Worm (Caenorhabditis elegans) whole organism, L1 larva: ENCODE measurements around the gene C31E10.5.

ENCODE experiments used
- C04F5.9 ChIP-seq: sonication (generic microtip); optimal IDR thresholded peaks from 2 replicates; lab custom pipeline; 2016; ENCODE audit warnings: missing genetic modification characterization, missing compliant biosample characterization
- C16A3.4 ChIP-seq: fragments of 150-350 bp; optimal IDR thresholded peaks from 2 replicates; lab custom pipeline; 2014; ENCODE audit warnings: missing biosample characterization, missing genetic modification characterization
- F16B12.6 ChIP-seq: fragments of 150-350 bp; optimal IDR thresholded peaks from 2 replicates; lab custom pipeline; 2014; ENCODE audit warnings: missing biosample characterization, missing genetic modification characterization
- Y116A8C.19 ChIP-seq: sonication (generic microtip); optimal IDR thresholded peaks from 2 replicates; lab custom pipeline; 2016; ENCODE audit warnings: missing compliant biosample characterization, missing genetic modification characterization, borderline replicate concordance
- aha-1 ChIP-seq: fragments of 150-350 bp; optimal IDR thresholded peaks from 2 replicates; lab custom pipeline; 2014; ENCODE audit warnings: missing biosample characterization, missing genetic modification characterization
- aly-2 ChIP-seq: fragments of 150-350 bp; optimal IDR thresholded peaks from 2 replicates; lab custom pipeline; 2014; ENCODE audit warnings: missing biosample characterization, missing genetic modification characterization
- blmp-1 ChIP-seq: fragments of 150-350 bp; optimal IDR thresholded peaks from 2 replicates; lab custom pipeline; 2014; ENCODE audit warnings: missing biosample characterization, missing genetic modification characterization
- ceh-90 ChIP-seq: sonication (generic microtip); optimal IDR thresholded peaks from 2 replicates; lab custom pipeline; 2016; ENCODE audit warnings: missing genetic modification characterization, missing compliant biosample characterization
- ces-1 ChIP-seq: fragments of 150-350 bp; optimal IDR thresholded peaks from 2 replicates; lab custom pipeline; 2014; ENCODE audit warnings: missing biosample characterization, missing genetic modification reagents, missing genetic modification characterization
- dsc-1 ChIP-seq: sonication (generic microtip); optimal IDR thresholded peaks from 2 replicates; lab custom pipeline; 2016; ENCODE audit warnings: mild to moderate bottlenecking, missing genetic modification characterization, missing compliant biosample characterization
- efl-1 ChIP-seq, 4 experiments: fragments of 150-350 bp; optimal IDR thresholded peaks in 3 of 4; peaks in 1 of 4; 1 replicate in 1 of 4; 2 replicates in 3 of 4; lab custom pipeline; 2014; ENCODE audit warnings: missing biosample characterization in 2 of 4, missing genetic modification characterization in 2 of 4, missing genetic modification reagents in 2 of 4
- egl-13 ChIP-seq: sonication (generic microtip); optimal IDR thresholded peaks from 2 replicates; lab custom pipeline; 2016; ENCODE audit warnings: missing genotype, missing genetic modification reagents, missing genetic modification characterization, missing compliant biosample characterization
- elt-2 ChIP-seq: sonication (generic microtip); optimal IDR thresholded peaks from 2 replicates; lab custom pipeline; 2016; ENCODE audit warnings: missing genetic modification characterization, mild to moderate bottlenecking, inconsistent platforms, missing compliant biosample characterization, missing genetic modification reagents
- elt-3 ChIP-seq, 6 experiments: fragments of 150-350 bp in 1 of 6; sonication (generic microtip); optimal IDR thresholded peaks; 2 replicates each; lab custom pipeline; 2017 to 2018; ENCODE audit warnings: missing biosample characterization in 6 of 6, missing genetic modification characterization in 6 of 6, inconsistent platforms in 1 of 6
- fkh-4 ChIP-seq: sonication (generic microtip); optimal IDR thresholded peaks from 2 replicates; lab custom pipeline; 2016; ENCODE audit warnings: missing compliant biosample characterization, missing genetic modification characterization, borderline replicate concordance
- fkh-8 ChIP-seq: sonication (generic microtip); optimal IDR thresholded peaks from 2 replicates; lab custom pipeline; 2016; ENCODE audit warnings: mild to moderate bottlenecking, missing genetic modification characterization, missing compliant biosample characterization
- fos-1 ChIP-seq: fragments of 150-350 bp; optimal IDR thresholded peaks from 2 replicates; lab custom pipeline; 2014; ENCODE audit warnings: missing biosample characterization, missing genetic modification characterization
- grh-1 ChIP-seq: fragments of 200-800 bp; sonication (Bioruptor generic); IDR thresholded peaks from 2 replicates; pipeline ENCODE4 v1.3.6; 2022; ENCODE audit warnings: missing genetic modification reagents, missing genetic modification characterization, missing compliant biosample characterization
- hlh-4 ChIP-seq: sonication (generic microtip); optimal IDR thresholded peaks from 2 replicates; lab custom pipeline; 2016; ENCODE audit warnings: mild to moderate bottlenecking, missing genetic modification characterization, missing compliant biosample characterization
- irx-1 ChIP-seq: sonication (generic microtip); optimal IDR thresholded peaks from 2 replicates; lab custom pipeline; 2016; ENCODE audit warnings: missing genetic modification characterization, missing compliant biosample characterization
- lsy-2 ChIP-seq, 2 experiments: fragments of 150-350 bp; optimal IDR thresholded peaks; 2 replicates each; lab custom pipeline; 2014; ENCODE audit warnings: missing biosample characterization in 2 of 2, missing genetic modification characterization in 2 of 2
- mab-9 ChIP-seq: fragments of 200-800 bp; sonication (Bioruptor generic); IDR thresholded peaks from 2 replicates; pipeline ENCODE4 v1.3.6; 2022; ENCODE audit warnings: missing genetic modification reagents, missing genetic modification characterization, missing compliant biosample characterization
- mdl-1 ChIP-seq, 2 experiments: fragments of 150-350 bp; optimal IDR thresholded peaks; 2 replicates each; lab custom pipeline; 2014 to 2017; ENCODE audit warnings: missing biosample characterization in 2 of 2, missing genetic modification characterization in 2 of 2, inconsistent platforms in 1 of 2
- mep-1 ChIP-seq: fragments of 150-350 bp; optimal IDR thresholded peaks from 2 replicates; lab custom pipeline; 2014; ENCODE audit warnings: missing biosample characterization, missing genetic modification characterization
- nhr-12 ChIP-seq: sonication (generic microtip); optimal IDR thresholded peaks from 2 replicates; lab custom pipeline; 2017; ENCODE audit warnings: missing biosample characterization, missing genetic modification characterization
- nhr-20 ChIP-seq: sonication (generic microtip); optimal IDR thresholded peaks from 2 replicates; lab custom pipeline; 2016; ENCODE audit warnings: mild to moderate bottlenecking, missing genetic modification characterization, missing compliant biosample characterization
- nhr-237 ChIP-seq: fragments of 150-350 bp; optimal IDR thresholded peaks from 2 replicates; lab custom pipeline; 2014; ENCODE audit warnings: missing biosample characterization, missing genetic modification characterization
- nhr-71 ChIP-seq: sonication (generic microtip); optimal IDR thresholded peaks from 2 replicates; lab custom pipeline; 2016; ENCODE audit warnings: mild to moderate bottlenecking, missing genetic modification characterization, moderate library complexity, missing compliant biosample characterization
- nhr-77 ChIP-seq: fragments of 150-350 bp; optimal IDR thresholded peaks from 2 replicates; lab custom pipeline; 2014; ENCODE audit warnings: missing biosample characterization, missing genetic modification characterization
- nhr-85 ChIP-seq: sonication (generic microtip); peaks from one replicate; lab custom pipeline; 2016; ENCODE audit warnings: missing genetic modification characterization, inconsistent platforms, missing compliant biosample characterization
- pax-3 ChIP-seq: fragments of 200-800 bp; sonication (Bioruptor generic); optimal IDR thresholded peaks from 2 replicates; lab custom pipeline; 2018; ENCODE audit warnings: mild to moderate bottlenecking, missing genetic modification characterization, moderate library complexity, missing compliant biosample characterization
- skn-1 ChIP-seq: fragments of 150-350 bp; optimal IDR thresholded peaks from 2 replicates; lab custom pipeline; 2014; ENCODE audit warnings: missing biosample characterization, missing genetic modification characterization
- snu-23 ChIP-seq: sonication (generic microtip); optimal IDR thresholded peaks from 2 replicates; lab custom pipeline; 2016; ENCODE audit warnings: missing genetic modification characterization, missing compliant biosample characterization
- sup-37 ChIP-seq: fragments of 200-800 bp; sonication (Bioruptor generic); optimal IDR thresholded peaks from 2 replicates; lab custom pipeline; 2018; ENCODE audit warnings: mild to moderate bottlenecking, missing genetic modification characterization, missing compliant biosample characterization
- swsn-7 ChIP-seq: sonication (generic microtip); optimal IDR thresholded peaks from 2 replicates; lab custom pipeline; 2016; ENCODE audit warnings: missing genetic modification characterization, missing compliant biosample characterization
- unc-130 ChIP-seq: fragments of 150-350 bp; optimal IDR thresholded peaks from 2 replicates; lab custom pipeline; 2017; ENCODE audit warnings: missing biosample characterization, missing genetic modification characterization, inconsistent platforms
- unc-30 ChIP-seq: sonication (generic microtip); optimal IDR thresholded peaks from 2 replicates; lab custom pipeline; 2017; ENCODE audit warnings: missing biosample characterization, missing genetic modification characterization
- unc-86 ChIP-seq: sonication (generic microtip); optimal IDR thresholded peaks from 2 replicates; lab custom pipeline; 2016; ENCODE audit warnings: missing genetic modification characterization, missing compliant biosample characterization
- zip-4 ChIP-seq: fragments of 200-800 bp; sonication (Bioruptor generic); optimal IDR thresholded peaks from 2 replicates; lab custom pipeline; 2018; ENCODE audit warnings: mild to moderate bottlenecking, missing genetic modification characterization, moderate library complexity, missing compliant biosample characterization
- ztf-11 ChIP-seq, 2 experiments: sonication (generic microtip); optimal IDR thresholded peaks; 2 replicates each; lab custom pipeline; 2016 to 2017; ENCODE audit warnings: missing genetic modification characterization in 2 of 2, missing biosample characterization in 1 of 2, missing compliant biosample characterization in 1 of 2

C31E10.5 gene

DNA sequence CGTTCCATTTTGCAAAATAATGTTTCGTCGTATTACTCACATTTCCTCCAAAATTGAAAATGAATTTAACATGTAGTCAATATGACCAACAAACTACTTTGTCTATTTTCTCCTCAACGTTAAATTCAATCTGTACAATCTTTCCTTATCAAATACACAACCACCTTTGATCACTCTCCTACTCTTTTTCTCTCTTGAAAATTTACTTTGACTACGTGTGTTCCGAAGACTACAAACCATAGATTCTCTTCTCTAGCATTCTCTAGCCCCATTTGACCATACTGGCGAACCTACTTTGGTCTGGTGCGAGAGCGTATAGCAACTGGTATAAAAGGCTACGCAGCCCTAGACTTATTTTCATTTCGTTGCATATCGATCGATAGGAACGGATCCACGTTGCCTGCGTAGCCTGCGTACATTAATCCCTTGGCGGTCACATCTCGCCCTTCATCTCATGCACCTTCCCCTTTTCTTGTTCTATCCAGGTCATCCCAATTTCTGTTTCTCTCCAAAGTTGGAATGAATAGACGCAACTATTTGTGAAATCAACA is 4.6 kb upstream of the C31E10.5 start:
- TF ChIP-seq efl-1 (optimal IDR thresholded peaks at IDR 0.05; lab: Kevin White, UChicago): no peak
- peak in 1 of 2 experiments; percentile 84 for TF ChIP-seq efl-1 (GFP tag; optimal IDR thresholded peaks at IDR 0.05 in 1 of 2; lab: Kevin White, UChicago)
- peak; percentile 2 for TF ChIP-seq nhr-71 (tag; lab: Kevin White, UChicago)
- TF ChIP-seq elt-2 (tag; lab: Kevin White, UChicago): peak; percentile 13
- peak; percentile 74 for TF ChIP-seq blmp-1 (tag; lab: Kevin White, UChicago)
- TF ChIP-seq snu-23 (GFP tag; lab: Kevin White, UChicago): peak; percentile 24
- TF ChIP-seq unc-130 (tag; lab: Kevin White, UChicago): peak; percentile 32
- peak; percentile 51 for TF ChIP-seq nhr-20 (tag; lab: Kevin White, UChicago)
- peak in 1 of 2 experiments; percentile 1 for TF ChIP-seq mdl-1 (tag; optimal IDR thresholded peaks at IDR 0.05; lab: Kevin White, UChicago)
- TF ChIP-seq hlh-4 (tag; lab: Kevin White, UChicago): no peak
- no peak for TF ChIP-seq egl-13
- TF ChIP-seq nhr-12 (tag; lab: Kevin White, UChicago): no peak
- TF ChIP-seq unc-30 (tag; lab: Kevin White, UChicago): no peak
- TF ChIP-seq elt-3 (tag; optimal IDR thresholded peaks at IDR 0.05; lab: Kevin White, UChicago): peak in 5 of 6 experiments; percentile 4 to 66 (median 42)
- TF ChIP-seq fkh-4: no peak
- peak; percentile 34 for TF ChIP-seq mep-1 (tag; lab: Kevin White, UChicago)

DNA sequence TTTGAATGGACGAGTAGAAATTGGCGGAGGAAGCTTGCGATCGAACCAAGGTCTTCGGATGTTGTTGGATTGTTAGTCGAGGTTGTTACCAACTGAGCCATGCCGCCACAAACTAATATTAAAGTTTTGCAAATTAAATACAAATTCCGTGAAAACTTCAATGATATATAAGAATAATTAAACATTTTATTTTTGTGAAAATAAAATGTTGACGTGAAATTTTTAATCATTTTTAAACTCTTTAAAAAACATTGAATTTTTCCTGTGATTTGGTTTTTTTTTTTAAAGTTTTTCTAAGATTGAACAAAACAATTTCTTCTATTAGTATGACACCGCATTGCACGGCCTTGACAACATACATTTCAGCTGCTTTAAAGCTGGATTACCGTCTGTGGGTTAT is 5.0 kb downstream of the C31E10.5 start, which contains the start of gene C31E10.11:
Gene C31E10.11, minus strand, starts transcription at position 101 of the 400 bp plus-strand sequence.
- no peak for TF ChIP-seq aly-2
- TF ChIP-seq ces-1 (GFP tag; lab: Kevin White, UChicago): no peak
- TF ChIP-seq mdl-1 (tag; optimal IDR thresholded peaks at IDR 0.05; lab: Kevin White, UChicago): no peak
- TF ChIP-seq C16A3.4 (tag; lab: Kevin White, UChicago): no peak
- TF ChIP-seq ztf-11 (tag; optimal IDR thresholded peaks at IDR 0.05; lab: Kevin White, UChicago): no peak
- TF ChIP-seq C04F5.9 (tag; lab: Kevin White, UChicago): no peak
- TF ChIP-seq dsc-1 (tag; lab: Kevin White, UChicago): no peak
- TF ChIP-seq nhr-85 (tag; lab: Kevin White, UChicago): no peak
- no peak for TF ChIP-seq nhr-237 (tag; lab: Kevin White, UChicago)
- TF ChIP-seq nhr-77 (tag; lab: Kevin White, UChicago): no peak
- no peak for TF ChIP-seq sup-37 (GFP tag; lab: Kevin White, UChicago)
- TF ChIP-seq F16B12.6 (tag; lab: Kevin White, UChicago): no peak
- no peak for TF ChIP-seq skn-1 (tag; lab: Kevin White, UChicago)
- no peak for TF ChIP-seq fkh-8 (tag; lab: Kevin White, UChicago)
- no peak for TF ChIP-seq mab-9 (GFP tag; lab: Robert Waterston, UW)
- TF ChIP-seq unc-86 (tag; lab: Kevin White, UChicago): no peak
- TF ChIP-seq irx-1: no peak
- no peak for TF ChIP-seq Y116A8C.19
- TF ChIP-seq, all 84 proteins: peak for 0

DNA sequence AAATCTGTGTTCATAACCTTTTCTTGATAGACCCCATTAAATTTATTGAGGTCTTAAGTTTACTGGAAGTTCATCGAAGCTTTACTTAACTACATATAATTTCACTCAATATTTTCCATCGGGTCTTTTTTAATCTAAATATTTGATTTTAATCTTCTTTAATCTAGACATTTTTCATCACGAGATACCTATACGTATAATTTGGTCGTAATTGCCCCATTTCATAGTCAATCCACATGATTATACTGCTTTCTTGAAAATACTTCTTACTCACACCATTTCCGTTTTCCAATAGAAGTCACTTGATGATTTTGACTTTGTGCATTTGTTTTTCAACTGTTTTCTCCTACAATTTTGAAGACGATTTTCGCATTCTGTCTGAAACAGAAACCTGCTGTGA is 9.3 kb downstream of the C31E10.5 start, which contains the start of gene irld-24:
Gene irld-24, plus strand, starts transcription at position 301 of the 400 bp plus-strand sequence.
- TF ChIP-seq lsy-2 (tag; optimal IDR thresholded peaks at IDR 0.05; lab: Kevin White, UChicago) (no peak), elt-3 (tag; optimal IDR thresholded peaks at IDR 0.05; lab: Kevin White, UChicago) (no peak), zip-4 (GFP tag; lab: Kevin White, UChicago) (no peak), snu-23 (GFP tag; lab: Kevin White, UChicago) (no peak), ceh-90 (no peak), grh-1 (GFP tag; lab: Robert Waterston, UW) (no peak), nhr-20 (tag; lab: Kevin White, UChicago) (no peak), F16B12.6 (tag; lab: Kevin White, UChicago) (no peak), unc-130 (tag; lab: Kevin White, UChicago) (no peak), swsn-7 (tag; lab: Kevin White, UChicago) (no peak), fos-1 (tag; lab: Kevin White, UChicago) (no peak), aha-1 (no peak), C04F5.9 (tag; lab: Kevin White, UChicago) (no peak), pax-3 (tag; lab: Kevin White, UChicago) (no peak)
